Fruit fly (Drosophila melanogaster) whole organism, prepupa: ENCODE measurements around the gene Vps37B.

Experiments used
- CG15336 ChIP-seq: fragments of 200-800 bp; sonication (Bioruptor generic); IDR thresholded peaks from 2 replicates; pipeline ENCODE4 v1.3.6; 2022; ENCODE audit warnings: missing biosample characterization, missing genetic modification characterization
- CG1621 ChIP-seq: fragments of 200-800 bp; sonication (Bioruptor generic); optimal IDR thresholded peaks from 3 replicates; lab custom pipeline; 2018; ENCODE audit warnings: missing biosample characterization, mild to moderate bottlenecking, missing genetic modification characterization
- CG31627 ChIP-seq: fragments of 200-800 bp; sonication (Bioruptor generic); optimal IDR thresholded peaks from 3 replicates; lab custom pipeline; 2016; ENCODE audit warnings: missing biosample characterization, missing genetic modification characterization
- CG32006 ChIP-seq: fragments of 200-800 bp; sonication (Bioruptor generic); optimal IDR thresholded peaks from 3 replicates; lab custom pipeline; 2017; ENCODE audit warnings: missing biosample characterization, mild to moderate bottlenecking, missing genetic modification characterization
- CG34406 ChIP-seq: fragments of 200-800 bp; sonication (Bioruptor generic); optimal IDR thresholded peaks from 3 replicates; lab custom pipeline; 2016; ENCODE audit warnings: missing biosample characterization, missing genetic modification characterization
- CG4318 ChIP-seq: fragments of 200-800 bp; sonication (Bioruptor generic); optimal IDR thresholded peaks from 3 replicates; lab custom pipeline; 2017; ENCODE audit warnings: missing biosample characterization, mild to moderate bottlenecking, missing genetic modification characterization
- CG6163 ChIP-seq: fragments of 200-800 bp; sonication (Bioruptor generic); IDR thresholded peaks from 3 replicates; pipeline ENCODE4 v1.3.6; 2022; ENCODE audit warnings: missing biosample characterization, missing genetic modification characterization
- CG6276 ChIP-seq: fragments of 200-800 bp; sonication (Bioruptor generic); optimal IDR thresholded peaks from 2 replicates; lab custom pipeline; 2017; ENCODE audit warnings: missing biosample characterization, mild to moderate bottlenecking, missing genetic modification characterization
- CG6792 ChIP-seq: fragments of 200-800 bp; sonication (Bioruptor generic); optimal IDR thresholded peaks from 3 replicates; lab custom pipeline; 2016; ENCODE audit warnings: missing biosample characterization, missing genetic modification characterization
- CG6808 ChIP-seq: fragments of 200-800 bp; sonication (Bioruptor generic); optimal IDR thresholded peaks from 3 replicates; lab custom pipeline; 2017; ENCODE audit warnings: missing biosample characterization, missing genetic modification characterization, mild to moderate bottlenecking, moderate library complexity, missing genetic modification reagents
- CG6854 ChIP-seq: fragments of 200-800 bp; sonication (Bioruptor generic); optimal IDR thresholded peaks from 2 replicates; lab custom pipeline; 2017; ENCODE audit warnings: missing biosample characterization, mild to moderate bottlenecking, missing genetic modification characterization
- CG7368 ChIP-seq: fragments of 200-800 bp; sonication (Bioruptor generic); optimal IDR thresholded peaks from 3 replicates; lab custom pipeline; 2016; ENCODE audit warnings: missing biosample characterization, missing genetic modification characterization
- CG8119 ChIP-seq: fragments of 200-800 bp; sonication (Bioruptor generic); IDR thresholded peaks from 3 replicates; pipeline ENCODE4 v1.3.6; 2022; ENCODE audit warnings: missing biosample characterization, missing genetic modification characterization
- CG8319 ChIP-seq: fragments of 200-800 bp; sonication (Bioruptor generic); optimal IDR thresholded peaks from 3 replicates; lab custom pipeline; 2016; ENCODE audit warnings: missing biosample characterization, missing genetic modification characterization
- Eip75B ChIP-seq: fragments of 200-800 bp; sonication (Bioruptor generic); optimal IDR thresholded peaks from 3 replicates; lab custom pipeline; 2016; ENCODE audit warnings: missing biosample characterization, missing genetic modification characterization
- Eip78C ChIP-seq: fragments of 200-800 bp; sonication (Bioruptor generic); peaks from one replicate; lab custom pipeline; 2016; ENCODE audit warnings: missing biosample characterization, missing genetic modification characterization
- Eip93F ChIP-seq: fragments of 200-800 bp; sonication (Bioruptor generic); optimal IDR thresholded peaks from 2 replicates; lab custom pipeline; 2016; ENCODE audit warnings: missing biosample characterization, mild to moderate bottlenecking, missing genetic modification characterization
- Ets21C ChIP-seq: fragments of 200-800 bp; sonication (Bioruptor generic); optimal IDR thresholded peaks from 3 replicates; lab custom pipeline; 2016; ENCODE audit warnings: missing biosample characterization, missing genetic modification characterization
- Ets96B ChIP-seq: fragments of 200-800 bp; optimal IDR thresholded peaks from 2 replicates; lab custom pipeline; 2019; ENCODE audit warnings: missing biosample characterization, mild to moderate bottlenecking, missing genetic modification characterization, moderate library complexity
- Hr38 ChIP-seq: sonication (Bioruptor generic); optimal IDR thresholded peaks from 2 replicates; lab custom pipeline; 2016; ENCODE audit warnings: missing biosample characterization, missing genetic modification characterization
- Hr39 ChIP-seq: fragments of 200-800 bp; sonication (Bioruptor generic); optimal IDR thresholded peaks from 2 replicates; lab custom pipeline; 2016; ENCODE audit warnings: missing biosample characterization, missing genetic modification characterization
- Hr4 ChIP-seq: fragments of 200-800 bp; sonication (Bioruptor generic); optimal IDR thresholded peaks from 3 replicates; lab custom pipeline; 2016; ENCODE audit warnings: missing biosample characterization, missing genetic modification characterization
- Lpt ChIP-seq: fragments of 200-800 bp; sonication (Bioruptor generic); optimal IDR thresholded peaks from 3 replicates; lab custom pipeline; 2016; ENCODE audit warnings: missing biosample characterization, missing genetic modification characterization
- OdsH ChIP-seq: fragments of 200-800 bp; sonication (Bioruptor generic); optimal IDR thresholded peaks from 3 replicates; lab custom pipeline; 2016; ENCODE audit warnings: missing biosample characterization, missing genetic modification characterization
- Sox102F ChIP-seq: fragments of 200-800 bp; sonication (Bioruptor generic); optimal IDR thresholded peaks from 2 replicates; lab custom pipeline; 2016; ENCODE audit warnings: missing biosample characterization, mild to moderate bottlenecking, missing genetic modification characterization
- Sox14 ChIP-seq: fragments of 200-800 bp; sonication (Bioruptor generic); optimal IDR thresholded peaks from 3 replicates; lab custom pipeline; 2016; ENCODE audit warnings: missing biosample characterization, missing genetic modification characterization
- achi ChIP-seq: fragments of 200-800 bp; sonication (Bioruptor generic); optimal IDR thresholded peaks from 3 replicates; lab custom pipeline; 2016; ENCODE audit warnings: missing biosample characterization, missing genetic modification characterization
- acj6 ChIP-seq: fragments of 200-800 bp; sonication (Bioruptor generic); optimal IDR thresholded peaks from 3 replicates; lab custom pipeline; 2016; ENCODE audit warnings: missing biosample characterization, missing genetic modification characterization
- cyc ChIP-seq: fragments of 200-800 bp; sonication (Bioruptor generic); optimal IDR thresholded peaks from 3 replicates; lab custom pipeline; 2016; ENCODE audit warnings: missing biosample characterization, missing genetic modification characterization
- dac ChIP-seq: fragments of 200-800 bp; sonication (Bioruptor generic); optimal IDR thresholded peaks from 2 replicates; lab custom pipeline; 2017; ENCODE audit warnings: missing biosample characterization, mild to moderate bottlenecking, missing genetic modification characterization
- eg ChIP-seq: fragments of 200-800 bp; sonication (Bioruptor generic); IDR thresholded peaks from 3 replicates; pipeline ENCODE4 v1.3.6; 2022; ENCODE audit warnings: missing biosample characterization, missing genetic modification characterization
- fd59A ChIP-seq: fragments of 200-800 bp; sonication (Bioruptor generic); optimal IDR thresholded peaks from 2 replicates; lab custom pipeline; 2017; ENCODE audit warnings: missing biosample characterization, mild to moderate bottlenecking, missing genetic modification characterization, missing genetic modification reagents
- fkh ChIP-seq: fragments of 200-800 bp; sonication (Bioruptor generic); optimal IDR thresholded peaks from 3 replicates; lab custom pipeline; 2017; ENCODE audit warnings: missing biosample characterization, mild to moderate bottlenecking, missing genetic modification characterization, moderate library complexity
- net ChIP-seq: fragments of 200-800 bp; sonication (Bioruptor generic); optimal IDR thresholded peaks from 3 replicates; lab custom pipeline; 2016; ENCODE audit warnings: missing biosample characterization, missing genetic modification characterization
- pdm3 ChIP-seq: fragments of 200-800 bp; sonication (Bioruptor generic); optimal IDR thresholded peaks from 3 replicates; lab custom pipeline; 2016; ENCODE audit warnings: missing biosample characterization, missing genetic modification characterization
- salr ChIP-seq, 2 experiments: fragments of 200-800 bp; sonication (Bioruptor generic); optimal IDR thresholded peaks; 3 replicates each; lab custom pipeline; 2016 to 2018; ENCODE audit warnings: missing biosample characterization in 2 of 2, missing genetic modification characterization in 2 of 2, mild to moderate bottlenecking in 1 of 2
- ss ChIP-seq, 2 experiments: fragments of 200-800 bp; sonication (Bioruptor generic); optimal IDR thresholded peaks; 2 replicates in 1 of 2; 3 replicates in 1 of 2; lab custom pipeline; 2017 to 2018; ENCODE audit warnings: mild to moderate bottlenecking in 2 of 2, missing biosample characterization in 2 of 2, missing genetic modification characterization in 2 of 2, moderate library complexity in 1 of 2
- svp ChIP-seq: fragments of 200-800 bp; sonication (Bioruptor generic); peaks from one replicate; lab custom pipeline; 2016; ENCODE audit warnings: missing biosample characterization, missing genetic modification characterization
- vri ChIP-seq: fragments of 200-800 bp; sonication (Bioruptor generic); optimal IDR thresholded peaks from 3 replicates; lab custom pipeline; 2016; ENCODE audit warnings: missing biosample characterization, mild to moderate bottlenecking, missing genetic modification characterization

Vps37B gene

DNA sequence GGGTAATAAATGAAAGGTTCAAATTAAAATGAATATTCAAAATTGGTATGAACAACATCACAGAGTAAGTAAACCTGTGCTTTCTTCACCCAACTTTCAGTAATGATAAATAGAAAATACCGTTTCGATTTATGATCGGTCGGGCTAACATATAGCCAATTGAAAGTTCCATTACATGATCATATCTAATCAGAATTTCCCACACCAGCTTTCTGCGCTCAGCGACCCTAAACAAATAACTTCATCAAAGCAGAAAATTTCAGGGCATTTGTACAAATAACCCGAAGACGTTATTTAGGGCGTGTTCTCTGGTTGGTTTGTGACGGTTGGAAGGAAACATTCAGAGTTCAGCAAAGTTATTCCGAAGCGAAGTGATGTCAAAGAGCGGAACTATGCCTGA is 22.2 kb upstream of the Vps37B start:
- TF ChIP-seq CG8119 (GFP tag; lab: Robert Waterston, UW) (no peak), fkh (GFP tag; lab: Kevin White, UChicago) (peak; percentile 33), CG6792 (no peak), Ets21C (GFP tag; lab: Kevin White, UChicago) (no peak)

DNA sequence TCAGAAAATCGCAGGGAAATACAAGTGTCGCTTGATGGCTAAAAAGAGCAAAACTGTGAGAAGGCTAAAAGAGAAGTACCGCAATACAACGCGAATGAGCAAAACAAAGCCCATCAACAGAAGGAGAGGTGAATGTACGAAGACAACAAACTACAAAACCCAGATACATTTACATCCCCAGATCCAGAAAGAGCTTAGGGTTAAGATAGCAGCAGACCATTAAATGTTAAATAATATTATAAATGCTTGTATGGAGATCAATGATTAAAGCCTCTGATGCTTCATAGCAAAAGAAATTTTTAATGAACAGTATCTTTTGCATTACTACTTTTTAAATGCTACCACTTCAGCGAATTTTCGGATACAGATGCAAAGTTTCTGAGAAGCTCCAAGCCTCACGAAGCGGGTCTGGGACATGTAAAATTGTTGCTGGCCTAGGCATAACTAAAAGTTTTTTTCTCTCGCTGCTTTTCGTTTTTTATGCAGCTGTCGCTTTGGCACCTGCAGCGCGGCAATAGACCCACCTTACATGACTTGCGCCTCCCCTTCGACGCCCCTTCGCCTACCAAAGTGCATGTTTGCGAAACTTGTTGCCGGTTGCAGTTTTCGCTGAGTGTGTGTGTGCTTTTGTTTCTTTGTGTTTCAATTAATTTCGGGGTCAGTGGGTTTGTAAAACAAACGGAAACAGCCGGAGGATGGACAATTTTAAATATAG is 20.5 kb upstream of the Vps37B start:
- peak; percentile 11 for TF ChIP-seq net (GFP tag; lab: Kevin White, UChicago)
- peak; percentile 37 for TF ChIP-seq Lpt (GFP tag; lab: Kevin White, UChicago)
- no peak for TF ChIP-seq Sox102F
- TF ChIP-seq eg (GFP tag; lab: Robert Waterston, UW), result peak; percentile 57; the same call in 2 of the 3 replicates
- TF ChIP-seq Eip75B (GFP tag; lab: Kevin White, UChicago), result no peak
- peak; percentile 50; the same call in 1 of the 3 replicates for TF ChIP-seq CG6163 (GFP tag; lab: Robert Waterston, UW)
- peak; percentile 34 for TF ChIP-seq CG6276
- TF ChIP-seq CG15336 (GFP tag; lab: Robert Waterston, UW), result peak; percentile 24; the same call in 1 of the 2 replicates
- no peak for TF ChIP-seq ss (GFP tag; optimal IDR thresholded peaks at IDR 0.05; lab: Kevin White, UChicago)
- TF ChIP-seq, all 60 proteins: peak for 6

DNA sequence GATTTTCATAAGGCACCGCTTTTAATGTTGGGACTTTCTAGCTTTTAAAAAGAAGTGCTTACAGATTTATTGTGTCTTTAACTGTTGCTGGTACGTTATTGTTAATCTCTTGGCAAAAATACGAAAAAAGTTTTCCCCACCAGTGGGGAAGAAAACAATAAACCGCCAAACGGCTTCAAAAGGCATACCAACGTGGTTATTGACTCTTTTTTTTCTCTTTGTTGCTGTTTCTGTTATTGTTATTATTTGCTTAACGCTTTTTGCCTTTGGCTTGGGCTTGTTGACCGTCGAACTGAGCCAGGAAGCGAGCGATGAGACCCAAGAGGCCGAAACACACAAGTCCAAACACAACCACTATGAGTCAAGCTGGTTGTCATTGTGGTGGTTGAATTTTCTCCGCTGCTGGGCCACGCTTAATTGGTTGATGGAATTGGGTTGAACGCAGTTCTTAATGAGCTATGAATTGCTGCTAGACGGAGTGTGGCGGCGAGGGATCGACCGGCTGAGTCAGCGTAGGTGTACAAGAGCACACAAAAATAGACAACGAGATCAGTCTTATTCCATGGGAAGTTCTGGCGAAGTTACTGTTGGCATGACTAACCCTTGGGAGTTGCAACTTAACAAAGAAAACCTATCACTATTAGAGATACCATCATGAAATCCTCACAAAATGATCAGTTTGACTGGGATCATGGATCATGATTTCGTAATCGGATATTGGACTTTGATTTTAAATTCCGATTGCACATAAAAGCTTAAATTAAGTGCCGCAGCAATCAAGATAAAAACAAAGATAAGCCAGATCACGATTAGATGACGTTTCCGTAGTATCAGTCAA is 18.5 kb upstream of the Vps37B start:
- peak; percentile 23 for TF ChIP-seq vri (GFP tag; lab: Kevin White, UChicago)
- TF ChIP-seq CG31627, result no peak
- TF ChIP-seq CG7368 (GFP tag; lab: Kevin White, UChicago), result no peak
- TF ChIP-seq fkh (GFP tag; lab: Kevin White, UChicago), result peak; percentile 63

DNA sequence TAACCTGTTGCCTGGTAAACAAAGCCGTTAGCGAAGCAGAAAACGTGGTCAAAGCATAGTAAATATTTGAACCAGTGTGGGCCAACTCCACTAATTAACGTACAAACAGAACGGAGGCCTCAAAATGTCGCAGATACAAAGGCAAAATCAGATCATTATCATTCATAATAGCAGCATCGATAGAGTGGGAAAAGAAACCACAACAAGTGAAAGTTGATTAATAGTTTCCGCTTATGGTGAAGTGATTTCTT is 17.9 kb upstream of the Vps37B start:
- TF ChIP-seq acj6 (GFP tag; lab: Kevin White, UChicago) (no peak), svp (GFP tag; lab: Kevin White, UChicago) (no peak), CG6792 (no peak), fkh (GFP tag; lab: Kevin White, UChicago) (peak; percentile 65)
- TF ChIP-seq, all 60 proteins: peak for 1

DNA sequence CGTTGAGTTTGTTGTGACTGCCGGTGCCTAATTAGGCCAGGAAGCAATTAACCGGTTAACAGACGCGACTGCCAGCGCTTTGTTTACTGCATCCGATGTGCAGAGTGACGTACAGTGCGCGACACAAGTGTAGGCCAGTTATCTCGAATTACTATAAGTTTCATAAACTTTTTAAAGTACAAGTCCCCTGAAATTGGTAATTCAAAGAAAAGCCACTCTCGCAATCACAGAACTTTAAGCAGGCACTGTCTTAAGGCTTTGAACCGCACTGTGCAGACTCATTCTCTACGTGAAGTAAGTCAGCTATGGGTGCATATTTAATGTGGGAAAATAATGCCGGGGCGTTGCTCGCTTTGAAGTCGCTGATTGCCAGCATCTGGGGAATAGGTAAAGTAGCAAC is 16.5 kb upstream of the Vps37B start:
- TF ChIP-seq CG6854 (GFP tag; lab: Kevin White, UChicago), result peak; percentile 28
- TF ChIP-seq CG8319, result peak; percentile 83
- peak; percentile 94 for TF ChIP-seq CG32006 (GFP tag; lab: Kevin White, UChicago)
- TF ChIP-seq Sox14 (GFP tag; lab: Kevin White, UChicago), result peak; percentile 91
- peak; percentile 78 to 84 for TF ChIP-seq ss (GFP tag; optimal IDR thresholded peaks at IDR 0.05; lab: Kevin White, UChicago)
- peak; percentile 90 for TF ChIP-seq Eip75B (GFP tag; lab: Kevin White, UChicago)
- peak; percentile 72 to 79 for TF ChIP-seq salr (GFP tag; optimal IDR thresholded peaks at IDR 0.05; lab: Kevin White, UChicago)
- TF ChIP-seq Hr38, result peak; percentile 37
- TF ChIP-seq Eip78C (GFP tag; lab: Kevin White, UChicago), result peak; percentile 97
- peak; percentile 91 for TF ChIP-seq CG8119 (GFP tag; lab: Robert Waterston, UW)
- peak; percentile 84 for TF ChIP-seq CG6808 (GFP tag; lab: Kevin White, UChicago)
- peak; percentile 93 for TF ChIP-seq Hr4 (GFP tag; lab: Kevin White, UChicago)
- peak; percentile 84 for TF ChIP-seq dac (GFP tag; lab: Kevin White, UChicago)
- peak; percentile 86 for TF ChIP-seq Hr39 (GFP tag; lab: Kevin White, UChicago)
- peak; percentile 92 for TF ChIP-seq net (GFP tag; lab: Kevin White, UChicago)
- TF ChIP-seq cyc (GFP tag; lab: Kevin White, UChicago), result peak; percentile 85
- peak; percentile 90 for TF ChIP-seq CG7368 (GFP tag; lab: Kevin White, UChicago)
- TF ChIP-seq CG1621 (tag; lab: Kevin White, UChicago), result no peak
- peak; percentile 92 for TF ChIP-seq acj6 (GFP tag; lab: Kevin White, UChicago)
- TF ChIP-seq pdm3 (GFP tag; lab: Kevin White, UChicago), result peak; percentile 94
- TF ChIP-seq achi (GFP tag; lab: Kevin White, UChicago), result peak; percentile 91
- TF ChIP-seq CG4318 (GFP tag; lab: Kevin White, UChicago), result peak; percentile 85
- peak; percentile 95 for TF ChIP-seq eg (GFP tag; lab: Robert Waterston, UW)
- TF ChIP-seq Sox102F, result peak; percentile 73
- TF ChIP-seq CG6163 (GFP tag; lab: Robert Waterston, UW), result peak; percentile 97
- TF ChIP-seq Ets96B (tag; lab: Kevin White, UChicago), result peak; percentile 86
- TF ChIP-seq fkh (GFP tag; lab: Kevin White, UChicago), result no peak
- peak; percentile 52 for TF ChIP-seq vri (GFP tag; lab: Kevin White, UChicago)
- peak; percentile 84 for TF ChIP-seq CG34406 (GFP tag; lab: Kevin White, UChicago)
- no peak for TF ChIP-seq Eip93F
- peak; percentile 92 for TF ChIP-seq OdsH (GFP tag; lab: Kevin White, UChicago)
- peak; percentile 80 for TF ChIP-seq fd59A (GFP tag; lab: Kevin White, UChicago)
